Worm (Caenorhabditis elegans) whole organism, L4 larva: ENCODE data around the gene F11C1.1.

Experiments used
- ZK546.5 ChIP-seq, 2 experiments: sonication (generic microtip); optimal IDR thresholded peaks; 2 replicates each; lab custom pipeline; 2017; ENCODE audit warnings: missing biosample characterization in 2 of 2, missing genetic modification characterization in 2 of 2
- aly-2 ChIP-seq: sonication (generic microtip); optimal IDR thresholded peaks from 2 replicates; lab custom pipeline; 2018; ENCODE audit warnings: missing biosample characterization, missing genetic modification characterization
- mep-1 ChIP-seq: fragments of 150-350 bp; sonication (generic microtip); optimal IDR thresholded peaks from 3 replicates; lab custom pipeline; 2014; ENCODE audit warnings: missing biosample characterization, missing genetic modification characterization
- nhr-28 ChIP-seq: fragments of 150-350 bp; optimal IDR thresholded peaks from 2 replicates; lab custom pipeline; 2014; ENCODE audit warnings: missing biosample characterization, missing genetic modification characterization
- nhr-42 ChIP-seq: fragments of 200-800 bp; sonication (Bioruptor generic); IDR thresholded peaks from 2 replicates; pipeline ENCODE4 v1.3.6; 2022; ENCODE audit warnings: missing genetic modification characterization, missing compliant biosample characterization
- pha-4 ChIP-seq, 2 experiments: fragments of 150-350 bp in 1 of 2; fragments of 200-800 bp in 1 of 2; sonication (Bioruptor generic) in 1 of 2; IDR thresholded peaks in 1 of 2; optimal IDR thresholded peaks in 1 of 2; 2 replicates each; pipeline versions ENCODE4 v1.3.6 to Lab custom; 2014 to 2022; ENCODE audit warnings: missing genetic modification characterization in 2 of 2, missing genetic modification reagents in 2 of 2, missing biosample characterization in 1 of 2, missing compliant biosample characterization in 1 of 2
- skn-1 ChIP-seq: fragments of 150-350 bp; optimal IDR thresholded peaks from 2 replicates; lab custom pipeline; 2014; ENCODE audit warnings: missing biosample characterization, missing genetic modification characterization

DNA sequence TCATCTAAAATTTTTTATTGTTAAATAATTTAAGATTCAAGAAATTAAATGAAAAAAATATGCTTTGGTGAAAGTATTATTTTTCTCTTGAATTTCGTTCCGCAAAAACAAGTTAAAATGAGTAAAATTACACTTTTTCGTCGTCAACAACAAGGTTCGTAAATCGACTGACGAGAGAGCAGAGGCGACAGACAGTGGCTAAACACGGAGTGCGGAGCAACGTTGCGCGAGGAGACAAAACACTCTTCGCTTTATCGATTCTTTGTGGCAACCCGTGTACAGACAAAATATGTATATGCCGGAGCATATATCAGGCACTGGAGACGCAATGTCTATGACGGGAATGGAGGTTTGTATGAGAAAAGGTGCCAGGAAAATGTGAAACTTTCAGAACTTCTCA lies 1.2 kb downstream of the F11C1.1 start, which contains the start of gene F11C1.7:
- TF ChIP-seq pha-4 (GFP tag; IDR thresholded peaks at IDR 0.05; lab: Robert Waterston, UW) = no peak
- TF ChIP-seq pha-4 (tag; optimal IDR thresholded peaks at IDR 0.05; lab: Kevin White, UChicago) = no peak
- TF ChIP-seq nhr-28 = no peak
- peak; percentile 53 for TF ChIP-seq mep-1
- no peak for TF ChIP-seq ZK546.5 (tag; optimal IDR thresholded peaks at IDR 0.05; lab: Kevin White, UChicago)
- TF ChIP-seq nhr-42 (GFP tag; lab: Robert Waterston, UW) = no peak
- TF ChIP-seq skn-1 = no peak
- no peak for TF ChIP-seq aly-2 (tag; lab: Kevin White, UChicago)
